Worm (Caenorhabditis elegans) whole organism, L3 larva: ENCODE data around the gene C25G4.2.

Experiments used
- R02D3.7 ChIP-seq: fragments of 150-350 bp; optimal IDR thresholded peaks from 2 replicates; lab custom pipeline; 2014; ENCODE audit warnings: missing biosample characterization, missing genetic modification characterization
- ZK546.5 ChIP-seq: sonication (generic microtip); optimal IDR thresholded peaks from 2 replicates; lab custom pipeline; 2017; ENCODE audit warnings: missing biosample characterization, missing genetic modification characterization
- ceh-28 ChIP-seq: fragments of 150-350 bp; optimal IDR thresholded peaks from 2 replicates; lab custom pipeline; 2014; ENCODE audit warnings: missing biosample characterization, missing genetic modification reagents, missing genetic modification characterization
- ceh-82 ChIP-seq: fragments of 150-350 bp; optimal IDR thresholded peaks from 2 replicates; lab custom pipeline; 2014; ENCODE audit warnings: missing biosample characterization, missing genetic modification characterization
- egl-27 ChIP-seq: sonication (generic microtip); optimal IDR thresholded peaks from 4 replicates; lab custom pipeline; 2017; ENCODE audit warnings: missing biosample characterization, missing genetic modification reagents, missing genetic modification characterization
- egl-5 ChIP-seq: fragments of 150-350 bp; optimal IDR thresholded peaks from 2 replicates; lab custom pipeline; 2017; ENCODE audit warnings: missing biosample characterization, missing genetic modification reagents, missing genetic modification characterization, inconsistent platforms
- elt-1 ChIP-seq: fragments of 150-350 bp; optimal IDR thresholded peaks from 2 replicates; lab custom pipeline; 2014; ENCODE audit warnings: missing biosample characterization, missing genetic modification characterization
- elt-2 ChIP-seq: sonication (generic microtip); optimal IDR thresholded peaks from 2 replicates; lab custom pipeline; 2016; ENCODE audit warnings: missing genetic modification reagents, mild to moderate bottlenecking, missing genetic modification characterization, missing compliant biosample characterization
- eor-1 ChIP-seq, 2 experiments: fragments of 150-350 bp; optimal IDR thresholded peaks; 2 replicates each; lab custom pipeline; 2014 to 2018; ENCODE audit warnings: missing biosample characterization in 2 of 2, missing genetic modification characterization in 2 of 2
- fkh-10 ChIP-seq: sonication (generic microtip); optimal IDR thresholded peaks from 2 replicates; lab custom pipeline; 2017; ENCODE audit warnings: missing biosample characterization, missing genetic modification reagents, missing genetic modification characterization
- fkh-2 ChIP-seq: fragments of 150-350 bp; optimal IDR thresholded peaks from 2 replicates; lab custom pipeline; 2014; ENCODE audit warnings: missing biosample characterization, missing genetic modification reagents, missing genetic modification characterization
- fos-1 ChIP-seq: fragments of 150-350 bp; optimal IDR thresholded peaks from 2 replicates; lab custom pipeline; 2014; ENCODE audit warnings: missing biosample characterization, missing genetic modification characterization
- hmg-11 ChIP-seq: sonication (generic microtip); optimal IDR thresholded peaks from 2 replicates; lab custom pipeline; 2016; ENCODE audit warnings: missing genetic modification characterization, missing compliant biosample characterization
- lin-15B ChIP-seq: fragments of 150-350 bp; optimal IDR thresholded peaks from 2 replicates; lab custom pipeline; 2014; ENCODE audit warnings: missing biosample characterization, missing genetic modification characterization
- lin-39 ChIP-seq: fragments of 150-350 bp; optimal IDR thresholded peaks from 2 replicates; lab custom pipeline; 2018; ENCODE audit warnings: missing biosample characterization, missing genetic modification reagents, missing genetic modification characterization
- lsy-12 ChIP-seq: sonication (generic microtip); optimal IDR thresholded peaks from 2 replicates; lab custom pipeline; 2016; ENCODE audit warnings: mild to moderate bottlenecking, missing genetic modification characterization, missing compliant biosample characterization
- mdl-1 ChIP-seq: fragments of 150-350 bp; optimal IDR thresholded peaks from 2 replicates; lab custom pipeline; 2014; ENCODE audit warnings: missing biosample characterization, missing genetic modification characterization
- nfya-1 ChIP-seq: sonication (generic microtip); optimal IDR thresholded peaks from 2 replicates; lab custom pipeline; 2017; ENCODE audit warnings: missing genetic modification characterization, mild to moderate bottlenecking, missing compliant biosample characterization, antibody characterized with exemption, moderate library complexity; ENCODE audit not compliant: insufficient read depth
- nhr-23 ChIP-seq: fragments of 150-350 bp; optimal IDR thresholded peaks from 2 replicates; lab custom pipeline; 2014; ENCODE audit warnings: missing biosample characterization, missing genetic modification reagents, missing genetic modification characterization
- nhr-237 ChIP-seq: fragments of 150-350 bp; optimal IDR thresholded peaks from 2 replicates; lab custom pipeline; 2014; ENCODE audit warnings: missing biosample characterization, missing genetic modification characterization
- nhr-25 ChIP-seq: sonication (generic microtip); optimal IDR thresholded peaks from 2 replicates; lab custom pipeline; 2017; ENCODE audit warnings: missing biosample characterization, missing genetic modification characterization
- nhr-28 ChIP-seq: fragments of 150-350 bp; optimal IDR thresholded peaks from 2 replicates; lab custom pipeline; 2014; ENCODE audit warnings: missing biosample characterization, missing genetic modification characterization
- nhr-43 ChIP-seq: sonication (generic microtip); optimal IDR thresholded peaks from 2 replicates; lab custom pipeline; 2016; ENCODE audit warnings: mild to moderate bottlenecking, missing genetic modification characterization, missing compliant biosample characterization; ENCODE audit not compliant: poor library complexity, severe bottlenecking
- nhr-76 ChIP-seq: fragments of 150-350 bp; sonication (generic microtip); optimal IDR thresholded peaks from 5 replicates; lab custom pipeline; 2014; ENCODE audit warnings: missing biosample characterization, missing genetic modification characterization
- nhr-77 ChIP-seq: fragments of 150-350 bp; optimal IDR thresholded peaks from 2 replicates; lab custom pipeline; 2014; ENCODE audit warnings: missing biosample characterization, missing genetic modification characterization
- pha-4 ChIP-seq: fragments of 150-350 bp; optimal IDR thresholded peaks from 2 replicates; lab custom pipeline; 2014; ENCODE audit warnings: missing biosample characterization, missing genetic modification reagents, missing genetic modification characterization
- sea-2 ChIP-seq: fragments of 150-350 bp; sonication (generic microtip); optimal IDR thresholded peaks from 4 replicates; lab custom pipeline; 2014; ENCODE audit warnings: missing biosample characterization, missing genetic modification reagents, missing genetic modification characterization
- snpc-4 ChIP-seq: fragments of 150-350 bp; optimal IDR thresholded peaks from 2 replicates; lab custom pipeline; 2014; ENCODE audit warnings: missing biosample characterization, missing genetic modification characterization
- tbx-2 ChIP-seq: sonication (generic microtip); optimal IDR thresholded peaks from 2 replicates; lab custom pipeline; 2016; ENCODE audit warnings: mild to moderate bottlenecking, missing genetic modification characterization, missing compliant biosample characterization
- unc-39 ChIP-seq: sonication (generic microtip); optimal IDR thresholded peaks from 4 replicates; lab custom pipeline; 2017; ENCODE audit warnings: missing biosample characterization, missing genetic modification characterization
- ztf-11 ChIP-seq: fragments of 150-350 bp; optimal IDR thresholded peaks from 2 replicates; lab custom pipeline; 2014; ENCODE audit warnings: missing biosample characterization, missing genetic modification characterization

The C25G4.2 gene

DNA sequence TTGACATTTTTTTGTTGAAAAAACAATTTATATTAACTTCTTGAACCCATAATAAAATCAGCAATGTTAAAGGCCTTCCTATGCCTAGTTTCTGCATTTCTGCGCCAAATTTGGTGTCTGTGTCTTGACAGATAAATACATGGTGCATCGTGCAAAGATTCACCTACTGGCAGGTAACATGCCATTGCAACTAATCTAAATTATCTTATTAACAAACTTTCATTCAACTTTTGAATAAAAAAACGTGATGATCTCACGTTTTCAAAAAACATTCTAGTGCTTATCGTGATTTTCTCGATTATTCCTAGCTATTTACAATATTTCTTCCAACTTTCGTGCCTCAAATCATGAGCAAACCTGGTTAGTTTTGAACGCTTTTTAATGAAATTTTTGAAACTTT lies 12.8 kb upstream of the C25G4.2 start, which contains the start of gene C25G4.7:
C25G4.7 (plus strand) TSS at position 301 of the 400 bp plus-strand sequence.
- TF ChIP-seq ceh-82 (tag; lab: Kevin White, UChicago) (no peak), lin-39 (tag; lab: Kevin White, UChicago) (no peak), ceh-28 (no peak), elt-1 (tag; lab: Kevin White, UChicago) (no peak)
- TF ChIP-seq, all 47 proteins: peak for 0

- TF ChIP-seq nhr-77 (tag; lab: Kevin White, UChicago), result no peak
- TF ChIP-seq egl-5, result no peak
- no peak for TF ChIP-seq nfya-1 (tag; lab: Kevin White, UChicago)
- TF ChIP-seq ceh-28, result no peak
- TF ChIP-seq nhr-237 (tag; lab: Kevin White, UChicago), result no peak
- no peak for TF ChIP-seq fkh-2 (tag; lab: Kevin White, UChicago)
- no peak for TF ChIP-seq nhr-43 (tag; lab: Kevin White, UChicago)
- TF ChIP-seq nhr-76, result no peak
- TF ChIP-seq pha-4, result no peak
- no peak for TF ChIP-seq ztf-11 (tag; lab: Kevin White, UChicago)
- TF ChIP-seq elt-2 (tag; lab: Kevin White, UChicago), result no peak
Observed at ce11 chrIV:12454750-12455149, 10.9 kb upstream of the C25G4.2 start, which contains the start of gene smz-1. TSS of gene smz-1 (plus strand) at chrIV:12455050.

DNA sequence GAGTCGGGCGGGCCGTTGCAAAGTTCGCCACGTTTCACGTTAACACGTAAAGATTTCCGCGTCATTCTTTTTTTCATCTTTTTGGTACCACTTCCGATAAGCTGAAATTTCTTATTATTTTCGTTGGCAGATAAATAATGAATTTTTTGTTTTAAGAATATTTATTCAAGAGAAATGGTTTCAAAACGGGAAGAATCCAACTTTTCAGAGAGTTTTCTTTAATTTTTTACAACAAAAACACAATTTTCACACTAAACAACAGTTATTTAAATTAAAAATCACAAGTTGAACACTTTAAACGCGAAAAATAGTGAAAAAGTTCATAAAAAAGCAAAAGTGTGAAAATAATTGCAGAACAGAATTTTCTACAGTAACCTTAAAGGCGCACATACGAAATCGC lies 10.3 kb upstream of the C25G4.2 start, which contains the start of gene spe-44:
spe-44 (minus strand) TSS at position 101 of the 400 bp plus-strand sequence.
- TF ChIP-seq nhr-76 (no peak), hmg-11 (tag; lab: Kevin White, UChicago) (no peak), R02D3.7 (tag; lab: Kevin White, UChicago) (no peak), nfya-1 (tag; lab: Kevin White, UChicago) (no peak), egl-5 (no peak), unc-39 (tag; lab: Kevin White, UChicago) (no peak), lin-15B (tag; lab: Kevin White, UChicago) (no peak), nhr-237 (tag; lab: Kevin White, UChicago) (no peak), nhr-77 (tag; lab: Kevin White, UChicago) (no peak), snpc-4 (tag; lab: Kevin White, UChicago) (no peak), eor-1 (tag; optimal IDR thresholded peaks at IDR 0.05; lab: Kevin White, UChicago) (no peak)

DNA sequence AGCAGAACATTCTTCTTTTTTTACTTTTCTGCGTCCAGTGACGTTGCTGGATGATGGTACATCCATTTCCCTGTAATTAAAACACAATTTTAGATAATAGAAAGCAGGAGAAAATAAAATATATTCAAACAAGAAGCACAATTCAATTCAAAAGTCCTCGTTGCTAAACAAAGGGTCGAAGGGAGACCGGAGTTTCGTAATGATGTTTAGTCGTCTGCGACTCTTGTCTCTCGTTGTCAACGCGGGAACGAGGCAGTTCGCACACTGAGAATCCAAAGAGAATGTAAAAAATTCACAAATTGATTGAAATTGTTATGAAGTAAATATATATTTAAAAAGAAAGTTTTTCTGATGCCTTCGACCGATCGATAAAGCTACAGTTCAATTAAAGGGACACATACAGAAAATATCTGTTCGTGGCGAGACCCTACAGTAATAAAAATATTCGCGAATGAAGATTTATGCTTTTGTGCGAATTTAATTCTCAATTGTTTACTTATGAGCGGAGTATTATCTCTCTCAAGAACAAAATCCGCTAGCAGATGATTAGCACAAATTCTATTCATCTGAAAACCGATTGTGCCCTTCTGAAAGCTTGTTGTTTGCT lies 7.5 kb upstream of the C25G4.2 start, which contains the start of gene dpy-26:
dpy-26 (minus strand) TSS at position 111 of the 607 bp plus-strand sequence.
- TF ChIP-seq egl-5, result no peak
- no peak for TF ChIP-seq ZK546.5 (tag; lab: Kevin White, UChicago)
- TF ChIP-seq nhr-25 (tag; lab: Kevin White, UChicago), result peak; percentile 30
- peak; percentile 51 for TF ChIP-seq lin-15B (tag; lab: Kevin White, UChicago)
- peak; percentile 38 for TF ChIP-seq nhr-23 (tag; lab: Kevin White, UChicago)
- TF ChIP-seq sea-2 (GFP tag; lab: Kevin White, UChicago), result no peak
- TF ChIP-seq lsy-12, result no peak
- peak; percentile 27 for TF ChIP-seq lin-39 (tag; lab: Kevin White, UChicago)
- no peak for TF ChIP-seq hmg-11 (tag; lab: Kevin White, UChicago)
- TF ChIP-seq nfya-1 (tag; lab: Kevin White, UChicago), result no peak

DNA sequence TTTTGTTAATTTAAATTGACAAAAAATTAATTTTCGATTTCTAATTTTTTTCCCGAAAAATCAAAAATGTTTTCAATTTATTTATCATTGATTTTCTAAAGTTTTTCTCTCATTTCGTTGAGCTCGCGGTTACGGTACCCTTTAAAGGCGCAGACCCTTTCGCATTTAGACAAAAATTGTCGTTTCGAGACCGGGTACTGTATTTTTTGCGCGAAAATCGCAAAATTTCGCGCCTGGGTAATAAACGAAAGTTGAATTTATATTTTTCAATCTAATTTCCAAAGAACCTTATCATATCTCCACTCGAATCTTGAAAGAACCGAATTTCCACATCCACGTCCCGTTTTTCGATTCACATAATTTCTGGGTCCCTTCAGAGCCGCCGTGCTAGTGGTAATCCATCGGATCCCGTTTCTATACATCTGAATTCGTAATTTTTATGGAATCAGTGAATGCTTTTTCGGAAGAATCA lies 1.7 kb upstream of the C25G4.2 start, which contains the start of gene C25G4.3:
C25G4.3 (minus strand) TSS at position 422 of the 472 bp plus-strand sequence.
- TF ChIP-seq fkh-10 (no peak), mdl-1 (tag; lab: Kevin White, UChicago) (no peak), nhr-28 (tag; lab: Kevin White, UChicago) (no peak), tbx-2 (tag; lab: Kevin White, UChicago) (no peak), egl-27 (tag; lab: Kevin White, UChicago) (no peak), eor-1 (tag; optimal IDR thresholded peaks at IDR 0.05; lab: Kevin White, UChicago) (no peak), fos-1 (tag; lab: Kevin White, UChicago) (no peak), ceh-28 (no peak), nhr-237 (tag; lab: Kevin White, UChicago) (no peak), nhr-25 (tag; lab: Kevin White, UChicago) (no peak), ztf-11 (tag; lab: Kevin White, UChicago) (no peak), sea-2 (GFP tag; lab: Kevin White, UChicago) (no peak)
